Worm (Caenorhabditis elegans): ENCODE data around the gene atrn-1.

Gene atrn-1

ce11 chrX:14721098-14721497 is 9.7 kb downstream of the atrn-1 start, which contains the start of gene F33C8.2:
Gene F33C8.2 (plus strand): TSS chrX:14721398.
- no peak for TF ChIP-seq med-1 (GFP tag; optimal IDR thresholded peaks at IDR 0.05; ENCODE audit: insufficient read depth)
- no peak for TF ChIP-seq ztf-29 (GFP tag; IDR thresholded peaks at IDR 0.05)
- TF ChIP-seq klf-2 (GFP tag; conservative IDR thresholded peaks at IDR 0.05): no peak
- no peak for TF ChIP-seq ztf-23 (GFP tag; IDR thresholded peaks at IDR 0.05)
- TF ChIP-seq ref-1 (GFP tag; conservative IDR thresholded peaks at IDR 0.05): no peak
- no peak for TF ChIP-seq T22C8.4 (GFP tag; IDR thresholded peaks at IDR 0.05)
- TF ChIP-seq flt-1 (GFP tag; IDR thresholded peaks at IDR 0.05): no peak
- no peak for TF ChIP-seq tab-1 (GFP tag; IDR thresholded peaks at IDR 0.05)
- TF ChIP-seq cog-1 (tag; optimal IDR thresholded peaks at IDR 0.05): no peak

ce11 chrX:14724139-14724538 is 12.8 kb downstream of the atrn-1 start:
- peak; percentile 35; the same call in 1 of the 2 replicates for TF ChIP-seq flt-1 (GFP tag; IDR thresholded peaks at IDR 0.05)

ce11 chrX:14724935-14725334 is 13.6 kb downstream of the atrn-1 start:
- TF ChIP-seq flt-1 (GFP tag; IDR thresholded peaks at IDR 0.05) (0 out of 2 replicates have a peak, but pooled peaks have one; percentile 26), tab-1 (GFP tag; IDR thresholded peaks at IDR 0.05) (no peak)

- TF ChIP-seq klf-2 (GFP tag; conservative IDR thresholded peaks at IDR 0.05): no peak
- TF ChIP-seq tab-1 (GFP tag; IDR thresholded peaks at IDR 0.05): no peak
- TF ChIP-seq T22C8.4 (GFP tag; IDR thresholded peaks at IDR 0.05): no peak
- TF ChIP-seq med-1 (GFP tag; optimal IDR thresholded peaks at IDR 0.05; ENCODE audit: insufficient read depth): no peak
- TF ChIP-seq flt-1 (GFP tag; IDR thresholded peaks at IDR 0.05): no peak
- no peak for TF ChIP-seq ref-1 (GFP tag; conservative IDR thresholded peaks at IDR 0.05)
- TF ChIP-seq ztf-29 (GFP tag; IDR thresholded peaks at IDR 0.05): no peak
These were observed 17.9 kb downstream of the atrn-1 start, which contains the start of gene tsp-8 for ce11 chrX:14729319-14729718. Gene tsp-8 (minus strand): TSS chrX:14729503.

ce11 chrX:14731828-14732331 is 20.5 kb downstream of the atrn-1 start, which contains the start of gene F33C8.4:
Gene F33C8.4 (plus strand): TSS chrX:14732281.
- no peak for TF ChIP-seq T22C8.4 (GFP tag; IDR thresholded peaks at IDR 0.05)
- TF ChIP-seq klf-2 (GFP tag; conservative IDR thresholded peaks at IDR 0.05): no peak
- TF ChIP-seq flt-1 (GFP tag; IDR thresholded peaks at IDR 0.05): no peak
- no peak for TF ChIP-seq ref-1 (GFP tag; conservative IDR thresholded peaks at IDR 0.05)
- TF ChIP-seq ztf-23 (GFP tag; IDR thresholded peaks at IDR 0.05): no peak
- TF ChIP-seq ztf-29 (GFP tag; IDR thresholded peaks at IDR 0.05): no peak
- no peak for TF ChIP-seq med-1 (GFP tag; optimal IDR thresholded peaks at IDR 0.05; ENCODE audit: insufficient read depth)

- TF ChIP-seq cog-1 (tag; optimal IDR thresholded peaks at IDR 0.05) (no peak), med-1 (GFP tag; optimal IDR thresholded peaks at IDR 0.05; ENCODE audit: insufficient read depth) (no peak)
These were observed 24.8 kb downstream of the atrn-1 start for ce11 chrX:14736220-14736619.

- TF ChIP-seq cog-1 (tag; optimal IDR thresholded peaks at IDR 0.05): no peak
- no peak for TF ChIP-seq ztf-23 (GFP tag; IDR thresholded peaks at IDR 0.05)
- TF ChIP-seq ztf-29 (GFP tag; IDR thresholded peaks at IDR 0.05): no peak
- no peak for TF ChIP-seq klf-2 (GFP tag; conservative IDR thresholded peaks at IDR 0.05)
- TF ChIP-seq med-1 (GFP tag; optimal IDR thresholded peaks at IDR 0.05; ENCODE audit: insufficient read depth): no peak
- no peak for TF ChIP-seq flt-1 (GFP tag; IDR thresholded peaks at IDR 0.05)
- no peak for TF ChIP-seq T22C8.4 (GFP tag; IDR thresholded peaks at IDR 0.05)
- TF ChIP-seq tab-1 (GFP tag; IDR thresholded peaks at IDR 0.05): no peak
- no peak for TF ChIP-seq ref-1 (GFP tag; conservative IDR thresholded peaks at IDR 0.05)
These were observed 25.7 kb downstream of the atrn-1 start for ce11 chrX:14736955-14737621.

- TF ChIP-seq tab-1 (GFP tag; IDR thresholded peaks at IDR 0.05) (no peak), klf-2 (GFP tag; conservative IDR thresholded peaks at IDR 0.05) (no peak), med-1 (GFP tag; optimal IDR thresholded peaks at IDR 0.05; ENCODE audit: insufficient read depth) (no peak), T22C8.4 (GFP tag; IDR thresholded peaks at IDR 0.05) (no peak), ref-1 (GFP tag; conservative IDR thresholded peaks at IDR 0.05) (no peak), ztf-29 (GFP tag; IDR thresholded peaks at IDR 0.05) (no peak), cog-1 (tag; optimal IDR thresholded peaks at IDR 0.05) (no peak), ztf-23 (GFP tag; IDR thresholded peaks at IDR 0.05) (no peak), flt-1 (GFP tag; IDR thresholded peaks at IDR 0.05) (no peak)
These were observed 26.2 kb downstream of the atrn-1 start for ce11 chrX:14737623-14738022.

- TF ChIP-seq klf-2 (GFP tag; conservative IDR thresholded peaks at IDR 0.05): no peak
- no peak for TF ChIP-seq ztf-29 (GFP tag; IDR thresholded peaks at IDR 0.05)
- TF ChIP-seq cog-1 (tag; optimal IDR thresholded peaks at IDR 0.05): no peak
- no peak for TF ChIP-seq flt-1 (GFP tag; IDR thresholded peaks at IDR 0.05)
- no peak for TF ChIP-seq ref-1 (GFP tag; conservative IDR thresholded peaks at IDR 0.05)
- TF ChIP-seq ztf-23 (GFP tag; IDR thresholded peaks at IDR 0.05): no peak
- no peak for TF ChIP-seq med-1 (GFP tag; optimal IDR thresholded peaks at IDR 0.05; ENCODE audit: insufficient read depth)
- no peak for TF ChIP-seq tab-1 (GFP tag; IDR thresholded peaks at IDR 0.05)
- no peak for TF ChIP-seq T22C8.4 (GFP tag; IDR thresholded peaks at IDR 0.05)
These were observed 28.1 kb downstream of the atrn-1 start for ce11 chrX:14739466-14739865.

ce11 chrX:14740019-14740418 is 28.6 kb downstream of the atrn-1 start, which contains the start of gene C05G5.1:
Gene C05G5.1 (minus strand): TSS chrX:14740119.
- TF ChIP-seq tab-1 (GFP tag; IDR thresholded peaks at IDR 0.05) (no peak), klf-2 (GFP tag; conservative IDR thresholded peaks at IDR 0.05) (no peak), T22C8.4 (GFP tag; IDR thresholded peaks at IDR 0.05) (no peak), ztf-29 (GFP tag; IDR thresholded peaks at IDR 0.05) (no peak), cog-1 (tag; optimal IDR thresholded peaks at IDR 0.05) (no peak)
